Worm (Caenorhabditis elegans) whole organism, L4 larva: ENCODE results near the gene msp-36.

ENCODE experiments used
- F10B5.3 ChIP-seq: sonication (generic microtip); optimal IDR thresholded peaks from 2 replicates; lab custom pipeline; 2016; ENCODE audit warnings: mild to moderate bottlenecking, missing genetic modification characterization, missing compliant biosample characterization
- F26F4.8 ChIP-seq: fragments of 200-800 bp; sonication (Bioruptor generic); conservative IDR thresholded peaks from 2 replicates; pipeline ENCODE4 v1.3.6; 2022; ENCODE audit warnings: missing genetic modification characterization, missing compliant biosample characterization
- F37D6.2 ChIP-seq: sonication (generic microtip); optimal IDR thresholded peaks from 2 replicates; lab custom pipeline; 2016; ENCODE audit warnings: mild to moderate bottlenecking, missing genetic modification characterization, missing compliant biosample characterization
- T20F7.1 ChIP-seq: fragments of 200-800 bp; sonication (Bioruptor generic); optimal IDR thresholded peaks from 2 replicates; lab custom pipeline; 2018; ENCODE audit warnings: mild to moderate bottlenecking, missing genetic modification characterization, missing compliant biosample characterization
- T26A8.4 ChIP-seq: fragments of 200-800 bp; sonication (Bioruptor generic); IDR thresholded peaks from 2 replicates; pipeline ENCODE4 v1.3.6; 2022; ENCODE audit warnings: missing genetic modification characterization, missing compliant biosample characterization
- Y48G9A.11 ChIP-seq: fragments of 200-800 bp; sonication (Bioruptor generic); IDR thresholded peaks from 2 replicates; pipeline ENCODE4 v1.3.6; 2022; ENCODE audit warnings: missing genetic modification reagents, missing genetic modification characterization, missing compliant biosample characterization
- Y75B8A.6 ChIP-seq: fragments of 200-800 bp; sonication (Bioruptor generic); IDR thresholded peaks from 2 replicates; pipeline ENCODE4 v1.3.6; 2022; ENCODE audit warnings: missing genetic modification reagents, missing genetic modification characterization, missing compliant biosample characterization
- ZK337.2 ChIP-seq: fragments of 200-800 bp; sonication (Bioruptor generic); IDR thresholded peaks from 2 replicates; pipeline ENCODE4 v1.3.6; 2022; ENCODE audit warnings: missing genetic modification reagents, missing genetic modification characterization, missing compliant biosample characterization
- ZK546.5 ChIP-seq, 2 experiments: sonication (generic microtip); optimal IDR thresholded peaks; 2 replicates each; lab custom pipeline; 2017; ENCODE audit warnings: missing biosample characterization in 2 of 2, missing genetic modification characterization in 2 of 2
- aha-1 ChIP-seq: fragments of 150-350 bp; peaks from one replicate; lab custom pipeline; 2014; ENCODE audit warnings: missing biosample characterization, missing genetic modification characterization
- arid-1 ChIP-seq: fragments of 200-800 bp; sonication (Bioruptor generic); conservative IDR thresholded peaks from 2 replicates; pipeline ENCODE4 v1.3.6; 2022; ENCODE audit warnings: missing genetic modification reagents, missing genetic modification characterization, missing compliant biosample characterization
- attf-4 ChIP-seq: sonication (generic microtip); optimal IDR thresholded peaks from 3 replicates; lab custom pipeline; 2017; ENCODE audit warnings: missing biosample characterization, missing genetic modification characterization
- ceh-28 ChIP-seq: fragments of 150-350 bp; optimal IDR thresholded peaks from 2 replicates; lab custom pipeline; 2014; ENCODE audit warnings: missing biosample characterization, missing genetic modification reagents, missing genetic modification characterization
- ceh-44 ChIP-seq: fragments of 200-800 bp; sonication (Bioruptor generic); IDR thresholded peaks from 2 replicates; pipeline ENCODE4 v1.3.6; 2022; ENCODE audit warnings: missing genetic modification reagents, missing genetic modification characterization, missing compliant biosample characterization
- daf-12 ChIP-seq: fragments of 150-350 bp; optimal IDR thresholded peaks from 2 replicates; lab custom pipeline; 2014; ENCODE audit warnings: missing biosample characterization, missing genetic modification reagents, missing genetic modification characterization
- dmd-9 ChIP-seq: fragments of 200-800 bp; sonication (Bioruptor generic); IDR thresholded peaks from 2 replicates; pipeline ENCODE4 v1.3.6; 2022; ENCODE audit warnings: missing genetic modification reagents, missing genetic modification characterization, missing compliant biosample characterization
- dpl-1 ChIP-seq: fragments of 150-350 bp; optimal IDR thresholded peaks from 2 replicates; lab custom pipeline; 2014; ENCODE audit warnings: missing biosample characterization, missing genetic modification reagents, missing genetic modification characterization
- duxl-1 ChIP-seq: sonication (generic microtip); optimal IDR thresholded peaks from 2 replicates; lab custom pipeline; 2016; ENCODE audit warnings: mild to moderate bottlenecking, missing genetic modification characterization, moderate library complexity, missing compliant biosample characterization; ENCODE audit not compliant: poor library complexity
- egl-27 ChIP-seq: sonication (generic microtip); optimal IDR thresholded peaks from 3 replicates; lab custom pipeline; 2017; ENCODE audit warnings: missing biosample characterization, missing genetic modification reagents, missing genetic modification characterization
- gei-8 ChIP-seq: fragments of 200-800 bp; sonication (Bioruptor generic); optimal IDR thresholded peaks from 2 replicates; lab custom pipeline; 2018; ENCODE audit warnings: mild to moderate bottlenecking, missing genetic modification characterization, missing compliant biosample characterization
- hlh-11 ChIP-seq: fragments of 200-800 bp; sonication (Bioruptor generic); optimal IDR thresholded peaks from 2 replicates; lab custom pipeline; 2018; ENCODE audit warnings: mild to moderate bottlenecking, missing genetic modification characterization, missing compliant biosample characterization
- hmg-1.1 ChIP-seq: fragments of 200-800 bp; sonication (Bioruptor generic); IDR thresholded peaks from 2 replicates; pipeline ENCODE4 v1.3.6; 2022; ENCODE audit warnings: missing genetic modification reagents, missing genetic modification characterization, missing compliant biosample characterization
- jun-1 ChIP-seq: fragments of 150-350 bp; optimal IDR thresholded peaks from 2 replicates; lab custom pipeline; 2014; ENCODE audit warnings: missing biosample characterization, missing genetic modification reagents, missing genetic modification characterization
- lim-7 ChIP-seq: fragments of 200-800 bp; sonication (Bioruptor generic); IDR thresholded peaks from 2 replicates; pipeline ENCODE4 v1.3.6; 2022; ENCODE audit warnings: missing genetic modification characterization, missing compliant biosample characterization
- lin-15B ChIP-seq: fragments of 150-350 bp; sonication (generic microtip); optimal IDR thresholded peaks from 3 replicates; lab custom pipeline; 2014; ENCODE audit warnings: missing biosample characterization, missing genetic modification characterization
- lin-38 ChIP-seq: fragments of 200-800 bp; sonication (Bioruptor generic); IDR thresholded peaks from 2 replicates; pipeline ENCODE4 v1.3.6; 2022; ENCODE audit warnings: missing genetic modification reagents, missing genetic modification characterization, missing compliant biosample characterization
- mes-2 ChIP-seq: sonication (generic microtip); optimal IDR thresholded peaks from 2 replicates; lab custom pipeline; 2016; ENCODE audit warnings: missing genotype, mild to moderate bottlenecking, missing genetic modification characterization, missing compliant biosample characterization; ENCODE audit not compliant: poor library complexity, severe bottlenecking
- mxl-3 ChIP-seq: fragments of 200-800 bp; sonication (Bioruptor generic); optimal IDR thresholded peaks from 2 replicates; lab custom pipeline; 2018; ENCODE audit warnings: mild to moderate bottlenecking, missing genetic modification characterization, missing compliant biosample characterization
- nhr-10 ChIP-seq: fragments of 150-350 bp; optimal IDR thresholded peaks from 2 replicates; lab custom pipeline; 2014; ENCODE audit warnings: missing biosample characterization, missing genetic modification characterization
- nhr-111 ChIP-seq: fragments of 200-800 bp; sonication (Bioruptor generic); optimal IDR thresholded peaks from 2 replicates; lab custom pipeline; 2018; ENCODE audit warnings: mild to moderate bottlenecking, missing genetic modification characterization, missing compliant biosample characterization
- nhr-28 ChIP-seq: fragments of 150-350 bp; optimal IDR thresholded peaks from 2 replicates; lab custom pipeline; 2014; ENCODE audit warnings: missing biosample characterization, missing genetic modification characterization
- nhr-42 ChIP-seq: fragments of 200-800 bp; sonication (Bioruptor generic); IDR thresholded peaks from 2 replicates; pipeline ENCODE4 v1.3.6; 2022; ENCODE audit warnings: missing genetic modification characterization, missing compliant biosample characterization
- nhr-76 ChIP-seq: fragments of 150-350 bp; optimal IDR thresholded peaks from 2 replicates; lab custom pipeline; 2014; ENCODE audit warnings: missing biosample characterization, missing genetic modification characterization
- set-16 ChIP-seq: fragments of 200-800 bp; sonication (Bioruptor generic); IDR thresholded peaks from 2 replicates; pipeline ENCODE4 v1.3.6; 2022; ENCODE audit warnings: missing genetic modification reagents, missing genetic modification characterization, missing compliant biosample characterization
- snpc-1.2 ChIP-seq: fragments of 200-800 bp; sonication (Bioruptor generic); IDR thresholded peaks from 2 replicates; pipeline ENCODE4 v1.3.6; 2022; ENCODE audit warnings: missing genetic modification reagents, missing genetic modification characterization, missing compliant biosample characterization
- unc-62 ChIP-seq, 3 experiments: fragments of 150-350 bp in 1 of 3; sonication (generic microtip); optimal IDR thresholded peaks in 2 of 3; peaks in 1 of 3; 1 replicate in 1 of 3; 2 replicates in 2 of 3; lab custom pipeline; 2014 to 2017; ENCODE audit warnings: missing biosample characterization in 3 of 3, missing genetic modification characterization in 3 of 3, missing genetic modification reagents in 3 of 3, missing genotype in 1 of 3
- ztf-7 ChIP-seq: fragments of 150-350 bp; optimal IDR thresholded peaks from 2 replicates; lab custom pipeline; 2014; ENCODE audit warnings: missing biosample characterization, missing genetic modification characterization

msp-36 gene

DNA sequence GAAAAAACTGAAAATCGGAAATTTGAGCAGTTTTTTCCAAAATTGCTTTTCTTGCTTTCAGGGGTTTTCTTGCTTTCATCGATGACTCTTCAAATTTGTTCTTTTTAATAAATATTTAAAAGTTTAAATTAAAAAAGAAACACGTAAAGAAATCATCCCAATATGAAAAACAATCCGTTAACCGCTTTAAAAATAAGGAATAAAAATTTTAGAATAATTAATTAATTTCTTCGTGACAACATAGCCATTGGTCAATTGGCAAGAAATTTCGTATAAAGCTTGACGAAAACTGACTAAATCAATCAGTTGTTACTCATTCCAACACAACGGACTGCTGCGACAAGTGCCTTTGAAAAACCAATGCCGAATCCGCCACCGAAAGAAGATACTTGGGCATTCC, 17.3 kb downstream of the msp-36 start, which contains the start of gene nsph-3.2:
nsph-3.2 (plus strand) TSS at position 301 of the 400 bp plus-strand sequence.
- no peak for TF ChIP-seq mes-2 (tag; lab: Kevin White, UChicago)
- TF ChIP-seq F26F4.8 (GFP tag; lab: Robert Waterston, UW), result no peak
- TF ChIP-seq nhr-10 (tag; lab: Kevin White, UChicago), result no peak
- no peak for TF ChIP-seq snpc-1.2 (GFP tag; lab: Robert Waterston, UW)
- TF ChIP-seq hmg-1.1 (GFP tag; lab: Robert Waterston, UW), result no peak
- no peak for TF ChIP-seq ceh-44 (GFP tag; lab: Robert Waterston, UW)
- no peak for TF ChIP-seq lin-38 (GFP tag; lab: Robert Waterston, UW)
- no peak for TF ChIP-seq arid-1 (GFP tag; lab: Robert Waterston, UW)
- no peak for TF ChIP-seq gei-8
- no peak for TF ChIP-seq nhr-28 (tag; lab: Kevin White, UChicago)
- TF ChIP-seq daf-12 (tag; lab: Kevin White, UChicago), result no peak
- no peak for TF ChIP-seq lin-15B
- TF ChIP-seq lim-7 (GFP tag; lab: Robert Waterston, UW), result no peak
- no peak for TF ChIP-seq T26A8.4 (GFP tag; lab: Robert Waterston, UW)
- TF ChIP-seq nhr-42, result no peak
- TF ChIP-seq dmd-9 (GFP tag; lab: Robert Waterston, UW), result no peak
- no peak for TF ChIP-seq dpl-1
- no peak for TF ChIP-seq T20F7.1 (GFP tag; lab: Kevin White, UChicago)
- no peak for TF ChIP-seq F10B5.3 (tag; lab: Kevin White, UChicago)
- no peak for TF ChIP-seq set-16

DNA sequence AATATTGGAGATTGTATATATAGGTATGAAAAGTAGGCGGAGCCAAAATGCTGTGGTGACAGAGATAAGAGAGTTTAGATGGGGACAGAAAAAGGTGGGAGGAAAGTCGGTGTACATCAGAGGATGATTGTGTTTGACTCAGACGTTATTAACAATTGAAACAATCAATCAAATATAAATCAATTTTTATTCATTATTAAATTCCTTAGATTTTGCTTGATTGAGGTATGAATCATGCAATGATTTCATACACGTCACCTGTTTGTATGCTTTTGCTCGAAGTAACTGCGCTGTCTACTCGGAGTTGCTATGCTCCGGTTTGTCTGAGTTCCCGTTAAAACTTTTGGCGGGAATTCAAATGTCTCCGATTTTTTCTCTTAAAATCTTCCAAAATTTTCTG, 19.9 kb downstream of the msp-36 start, which contains the start of gene C04G2.10:
C04G2.10 (plus strand) TSS at position 301 of the 400 bp plus-strand sequence.
- TF ChIP-seq jun-1 (tag; lab: Kevin White, UChicago), result no peak
- TF ChIP-seq F37D6.2 (tag; lab: Kevin White, UChicago), result no peak
- no peak for TF ChIP-seq ZK546.5 (tag; optimal IDR thresholded peaks at IDR 0.05; lab: Kevin White, UChicago)
- TF ChIP-seq unc-62 (GFP tag; optimal IDR thresholded peaks at IDR 0.05 in 1 of 2; lab: Kevin White, UChicago), result no peak
- no peak for TF ChIP-seq unc-62 (tag; optimal IDR thresholded peaks at IDR 0.05; lab: Kevin White, UChicago)
- no peak for TF ChIP-seq hlh-11 (tag; lab: Kevin White, UChicago)
- TF ChIP-seq egl-27 (tag; lab: Kevin White, UChicago), result no peak
- TF ChIP-seq mxl-3 (GFP tag; lab: Kevin White, UChicago), result no peak
- no peak for TF ChIP-seq nhr-111 (GFP tag; lab: Kevin White, UChicago)
- no peak for TF ChIP-seq attf-4 (tag; lab: Kevin White, UChicago)
- no peak for TF ChIP-seq ZK337.2 (GFP tag; lab: Robert Waterston, UW)
- TF ChIP-seq dmd-9 (GFP tag; lab: Robert Waterston, UW), result no peak
- TF ChIP-seq ceh-28 (tag; lab: Kevin White, UChicago), result no peak
- no peak for TF ChIP-seq ztf-7 (tag; lab: Kevin White, UChicago)
- TF ChIP-seq Y75B8A.6 (GFP tag; lab: Robert Waterston, UW), result no peak
- TF ChIP-seq nhr-76 (tag; lab: Kevin White, UChicago), result no peak

DNA sequence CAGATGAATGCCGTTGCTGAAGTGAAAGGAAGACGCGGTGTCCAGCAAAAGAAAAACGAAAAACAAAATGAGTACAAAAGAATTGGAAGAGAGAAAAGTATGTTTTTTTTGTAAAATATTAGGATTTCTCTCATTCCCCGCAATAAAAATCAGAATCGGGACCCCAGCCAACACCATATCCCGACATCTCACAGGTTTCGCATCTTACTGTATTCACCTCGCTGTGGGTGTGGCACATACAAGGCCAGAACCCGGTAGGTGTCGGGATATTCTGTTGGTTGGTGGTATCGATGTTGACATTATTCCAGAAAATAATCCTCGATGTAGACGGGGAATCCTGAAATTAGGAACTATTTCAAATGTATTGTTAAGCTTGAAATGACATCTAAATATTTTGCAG, 21.5 kb downstream of the msp-36 start:
- TF ChIP-seq duxl-1 (tag; lab: Kevin White, UChicago), result no peak
- TF ChIP-seq aha-1 (tag; lab: Kevin White, UChicago), result peak; percentile 29
- no peak for TF ChIP-seq ceh-28 (tag; lab: Kevin White, UChicago)
- TF ChIP-seq Y48G9A.11 (GFP tag; lab: Robert Waterston, UW), result 0 out of 2 replicates have a peak, but pooled peaks have one; percentile 23
